Worm (Caenorhabditis elegans) whole organism, midembryonic: ENCODE results near the gene mrpl-41.

Experiments
- T22C8.4 ChIP-seq: fragments of 200-800 bp; sonication (Bioruptor generic); IDR thresholded peaks from 2 replicates; pipeline ENCODE4 v1.3.6; 2022; ENCODE audit warnings: missing genetic modification characterization, missing compliant biosample characterization
- cog-1 ChIP-seq: sonication (generic microtip); optimal IDR thresholded peaks from 2 replicates; lab custom pipeline; 2016; ENCODE audit warnings: missing genetic modification characterization, missing compliant biosample characterization
- flt-1 ChIP-seq: fragments of 200-800 bp; sonication (Bioruptor generic); IDR thresholded peaks from 2 replicates; pipeline ENCODE4 v1.3.6; 2022; ENCODE audit warnings: missing genetic modification characterization, missing compliant biosample characterization
- klf-2 ChIP-seq: fragments of 200-800 bp; sonication (Bioruptor generic); conservative IDR thresholded peaks from 2 replicates; pipeline ENCODE4 v1.3.6; 2022; ENCODE audit warnings: missing genetic modification reagents, missing genetic modification characterization, missing compliant biosample characterization
- med-1 ChIP-seq: sonication (generic microtip); optimal IDR thresholded peaks from 2 replicates; lab custom pipeline; 2017; ENCODE audit warnings: missing genetic modification characterization, mild to moderate bottlenecking, missing compliant biosample characterization, antibody characterized with exemption, missing genetic modification reagents; ENCODE audit not compliant: insufficient read depth
- ref-1 ChIP-seq: fragments of 200-800 bp; sonication (Bioruptor generic); conservative IDR thresholded peaks from 2 replicates; pipeline ENCODE4 v1.3.6; 2022; ENCODE audit warnings: missing genetic modification reagents, missing genetic modification characterization, missing compliant biosample characterization
- ztf-23 ChIP-seq: fragments of 200-800 bp; sonication (Bioruptor generic); IDR thresholded peaks from 2 replicates; pipeline ENCODE4 v1.3.6; 2022; ENCODE audit warnings: missing genetic modification reagents, missing genetic modification characterization, missing compliant biosample characterization

ce11 chrII:264053-264452 is 24.7 kb upstream of the mrpl-41 start, which contains the start of gene B0432.14:
- TF ChIP-seq klf-2 (no peak), ztf-23 (GFP tag; lab: Robert Waterston, UW) (no peak), cog-1 (tag; lab: Kevin White, UChicago) (no peak), T22C8.4 (GFP tag; lab: Robert Waterston, UW) (no peak), med-1 (no peak), ref-1 (GFP tag; lab: Robert Waterston, UW) (no peak), flt-1 (no peak)
